Worm (Caenorhabditis elegans): ENCODE measurements around the gene W09G12.8.

- TF ChIP-seq flt-1 (GFP tag; IDR thresholded peaks at IDR 0.05), result no peak
- no peak for TF ChIP-seq tra-4 (tag; optimal IDR thresholded peaks at IDR 0.05)
- TF ChIP-seq ama-1 (optimal IDR thresholded peaks at IDR 0.05), result no peak
- TF ChIP-seq tbx-11 (GFP tag; IDR thresholded peaks at IDR 0.05), result no peak
- no peak for TF ChIP-seq ceh-13 (GFP tag; optimal IDR thresholded peaks at IDR 0.05)
- no peak for TF ChIP-seq B0310.2 (tag; optimal IDR thresholded peaks at IDR 0.05)
- TF ChIP-seq sea-1 (GFP tag; conservative IDR thresholded peaks at IDR 0.05), result no peak
- TF ChIP-seq hnd-1 (tag; optimal IDR thresholded peaks at IDR 0.05), result no peak
- TF ChIP-seq scrt-1 (GFP tag; IDR thresholded peaks at IDR 0.05), result no peak
- no peak for TF ChIP-seq aly-1 (tag; optimal IDR thresholded peaks at IDR 0.05)
These were observed 16.2 kb upstream of the W09G12.8 start for ce11 chrIV:1209813-1210212.

Data from whole organism, early embryonic.